Worm (Caenorhabditis elegans) whole organism, L4/young adult: ENCODE measurements around the gene irg-7.

Experiments used
- W03F9.2 ChIP-seq: fragments of 150-350 bp; optimal IDR thresholded peaks from 2 replicates; lab custom pipeline; 2014; ENCODE audit warnings: missing biosample characterization, missing genetic modification characterization
- dao-5 ChIP-seq: sonication (generic microtip); optimal IDR thresholded peaks from 2 replicates; lab custom pipeline; 2016; ENCODE audit warnings: missing genotype, missing genetic modification characterization, moderate library complexity, missing compliant biosample characterization
- him-1 ChIP-seq: sonication (generic microtip); optimal IDR thresholded peaks from 2 replicates; lab custom pipeline; 2016; ENCODE audit warnings: missing genotype, missing genetic modification reagents, missing genetic modification characterization, missing compliant biosample characterization

DNA sequence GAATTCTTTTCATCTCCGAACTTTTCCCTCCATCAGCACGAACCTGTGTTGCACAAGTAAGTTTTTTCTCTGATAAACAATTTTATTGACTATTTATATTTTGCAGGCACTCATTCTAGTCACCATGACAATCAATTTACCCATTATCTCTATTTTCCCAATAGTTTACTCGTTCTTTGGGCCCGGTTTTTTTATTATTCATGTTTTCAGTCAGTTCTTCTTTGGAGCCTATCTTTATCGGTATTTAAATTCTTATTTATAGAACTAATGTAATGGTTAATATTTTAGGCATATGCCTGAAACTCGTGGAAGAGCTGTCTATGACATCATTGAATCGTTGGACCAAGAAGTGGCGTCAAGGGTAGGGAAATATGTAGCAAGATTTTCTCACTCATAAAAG is 41.5 kb upstream of the irg-7 start:
- TF ChIP-seq him-1 (tag; lab: Kevin White, UChicago) = no peak
- no peak for TF ChIP-seq dao-5 (tag; lab: Kevin White, UChicago)
- no peak for TF ChIP-seq W03F9.2 (tag; lab: Kevin White, UChicago)
